Fruit fly (Drosophila melanogaster): ENCODE results near the gene Galt.
A peak's percentile ranks its signal among the peaks of the same experiment; 100 is the strongest.

Gene Galt

DNA sequence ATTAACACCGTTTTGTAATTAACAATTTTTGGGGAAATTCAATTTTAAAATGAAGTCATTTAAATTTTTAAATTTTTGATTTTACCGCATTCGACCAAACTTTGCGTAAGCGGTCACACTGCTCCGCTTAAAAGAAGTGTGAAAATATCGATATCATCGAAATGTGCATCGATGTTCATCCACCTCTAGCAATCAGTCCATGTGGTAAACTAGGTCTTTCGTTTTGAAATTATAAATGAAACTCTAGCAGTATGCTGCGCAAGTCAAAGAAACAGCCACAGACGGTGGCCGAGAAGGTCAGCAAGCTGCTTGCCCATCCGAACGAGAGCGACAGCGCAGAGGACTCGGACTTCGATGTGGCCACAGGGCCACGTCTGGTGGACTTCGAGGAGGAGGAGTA is 49.6 kb upstream of the Galt start, which contains the start of gene Aatf (continued):
- TF ChIP-seq CG16779 (GFP tag; IDR thresholded peaks at IDR 0.05) (no peak), CG3407 (GFP tag; optimal IDR thresholded peaks at IDR 0.05) (no peak), CG3726 (GFP tag; IDR thresholded peaks at IDR 0.05) (no peak), CG4360 (GFP tag; IDR thresholded peaks at IDR 0.05) (no peak), CG12744 (GFP tag; optimal IDR thresholded peaks at IDR 0.05) (no peak), E2f2 (GFP tag; IDR thresholded peaks at IDR 0.05) (peak; percentile 99), CG13123 (GFP tag; optimal IDR thresholded peaks at IDR 0.05) (no peak), CG10431 (GFP tag; optimal IDR thresholded peaks at IDR 0.05) (no peak), Gsc (GFP tag; IDR thresholded peaks at IDR 0.05) (no peak), CG1024 (GFP tag; IDR thresholded peaks at IDR 0.05) (no peak), Sin3A (optimal IDR thresholded peaks at IDR 0.05) (peak; percentile 21), CG13775 (GFP tag; optimal IDR thresholded peaks at IDR 0.05) (no peak), CG12769 (tag; optimal IDR thresholded peaks at IDR 0.05) (no peak), zen (tag; optimal IDR thresholded peaks at IDR 0.05) (no peak), sc (optimal IDR thresholded peaks at IDR 0.05) (no peak), sc (GFP tag; optimal IDR thresholded peaks at IDR 0.05) (no peak), Dip2 (GFP tag; IDR thresholded peaks at IDR 0.05) (no peak), zen2 (GFP tag; IDR thresholded peaks at IDR 0.05; ENCODE audit: partially characterized antibody) (peak; percentile 77), seq (GFP tag; IDR thresholded peaks at IDR 0.05) (no peak), CG2116 (GFP tag; optimal IDR thresholded peaks at IDR 0.05) (peak; percentile 81), CG17186 (GFP tag; optimal IDR thresholded peaks at IDR 0.05) (peak; percentile 72), Optix (GFP tag; IDR thresholded peaks at IDR 0.05) (no peak), trem (tag; optimal IDR thresholded peaks at IDR 0.05) (peak; percentile 58), caup (GFP tag; optimal IDR thresholded peaks at IDR 0.05; ENCODE audit: severe bottlenecking) (no peak), CG12219 (GFP tag; optimal IDR thresholded peaks at IDR 0.05) (no peak), CG15269 (tag; optimal IDR thresholded peaks at IDR 0.05) (no peak), CG5180 (GFP tag; optimal IDR thresholded peaks at IDR 0.05) (no peak), Dref (GFP tag; IDR thresholded peaks at IDR 0.05) (peak; percentile 90), Drgx (GFP tag; IDR thresholded peaks at IDR 0.05) (no peak), CG8478 (optimal IDR thresholded peaks at IDR 0.05) (no peak), grn (GFP tag; optimal IDR thresholded peaks at IDR 0.05) (no peak), CG1602 (GFP tag; optimal IDR thresholded peaks at IDR 0.05) (no peak), cas (GFP tag; IDR thresholded peaks at IDR 0.05) (no peak), Lhr (GFP tag; optimal IDR thresholded peaks at IDR 0.05) (peak; percentile 24), E2f1 (GFP tag; IDR thresholded peaks at IDR 0.05) (no peak), CG2199 (GFP tag; IDR thresholded peaks at IDR 0.05) (no peak), CG3281 (GFP tag; optimal IDR thresholded peaks at IDR 0.05) (no peak), CG18011 (GFP tag; optimal IDR thresholded peaks at IDR 0.05) (no peak), h (optimal IDR thresholded peaks at IDR 0.05) (no peak), CG11723 (GFP tag; optimal IDR thresholded peaks at IDR 0.05) (no peak), eyg (GFP tag; optimal IDR thresholded peaks at IDR 0.05) (no peak), al (GFP tag; IDR thresholded peaks at IDR 0.05) (no peak), hth (optimal IDR thresholded peaks at IDR 0.05) (no peak), Tbp (GFP tag; optimal IDR thresholded peaks at IDR 0.05) (no peak), CG10462 (GFP tag; optimal IDR thresholded peaks at IDR 0.05) (no peak), Hr3 (GFP tag; optimal IDR thresholded peaks at IDR 0.05) (no peak), CG1647 (GFP tag; optimal IDR thresholded peaks at IDR 0.05) (no peak), HLH4C (GFP tag; IDR thresholded peaks at IDR 0.05; ENCODE audit: partially characterized antibody) (peak; percentile 71), Hr39 (optimal IDR thresholded peaks at IDR 0.05) (no peak), gro (GFP tag; optimal IDR thresholded peaks at IDR 0.05) (no peak), CG11247 (GFP tag; IDR thresholded peaks at IDR 0.05) (no peak), CG6272 (GFP tag; IDR thresholded peaks at IDR 0.05) (no peak), nerfin-1 (tag; optimal IDR thresholded peaks at IDR 0.05) (no peak), CG6175 (GFP tag; IDR thresholded peaks at IDR 0.05) (no peak), CG7357 (GFP tag; IDR thresholded peaks at IDR 0.05) (no peak)

All from whole organism, embryonic.